Fruit fly (Drosophila melanogaster): ENCODE results near the gene Boh1.

DNA sequence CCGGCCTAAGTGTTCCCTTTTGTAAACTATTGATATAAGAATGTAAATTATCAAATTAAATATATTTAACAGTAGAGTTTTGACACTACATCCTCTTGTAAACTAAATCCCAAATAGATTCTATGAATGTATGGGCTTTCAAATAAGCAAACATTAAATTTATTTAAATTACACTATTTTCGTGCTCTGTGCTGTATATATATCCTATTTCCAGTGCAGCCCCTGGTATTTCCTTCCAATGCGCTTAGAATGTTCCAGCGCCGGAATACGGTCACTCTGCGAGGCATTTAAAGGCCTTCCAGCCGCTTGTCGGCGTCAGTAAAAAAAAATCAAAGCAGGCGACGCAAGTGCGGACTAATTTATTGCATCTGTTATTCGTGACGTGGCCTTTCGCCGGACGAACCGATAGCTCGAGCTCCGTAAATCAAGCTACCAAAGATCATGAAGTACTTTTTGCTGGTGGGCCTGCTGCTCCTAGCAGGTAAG lies 29.2 kb upstream of the Boh1 start, which contains the start of gene Gp93:
- TF ChIP-seq CG7045 (GFP tag; optimal IDR thresholded peaks at IDR 0.05) (peak; percentile 42), CG12768 (GFP tag; optimal IDR thresholded peaks at IDR 0.05) (peak; percentile 51), CG33017 (tag; optimal IDR thresholded peaks at IDR 0.05) (peak; percentile 48), CG5204 (GFP tag; optimal IDR thresholded peaks at IDR 0.05) (no peak), Crg-1 (GFP tag; optimal IDR thresholded peaks at IDR 0.05) (peak; percentile 68)
